Fruit fly (Drosophila melanogaster): ENCODE measurements around the gene CG14708.

The CG14708 gene

DNA sequence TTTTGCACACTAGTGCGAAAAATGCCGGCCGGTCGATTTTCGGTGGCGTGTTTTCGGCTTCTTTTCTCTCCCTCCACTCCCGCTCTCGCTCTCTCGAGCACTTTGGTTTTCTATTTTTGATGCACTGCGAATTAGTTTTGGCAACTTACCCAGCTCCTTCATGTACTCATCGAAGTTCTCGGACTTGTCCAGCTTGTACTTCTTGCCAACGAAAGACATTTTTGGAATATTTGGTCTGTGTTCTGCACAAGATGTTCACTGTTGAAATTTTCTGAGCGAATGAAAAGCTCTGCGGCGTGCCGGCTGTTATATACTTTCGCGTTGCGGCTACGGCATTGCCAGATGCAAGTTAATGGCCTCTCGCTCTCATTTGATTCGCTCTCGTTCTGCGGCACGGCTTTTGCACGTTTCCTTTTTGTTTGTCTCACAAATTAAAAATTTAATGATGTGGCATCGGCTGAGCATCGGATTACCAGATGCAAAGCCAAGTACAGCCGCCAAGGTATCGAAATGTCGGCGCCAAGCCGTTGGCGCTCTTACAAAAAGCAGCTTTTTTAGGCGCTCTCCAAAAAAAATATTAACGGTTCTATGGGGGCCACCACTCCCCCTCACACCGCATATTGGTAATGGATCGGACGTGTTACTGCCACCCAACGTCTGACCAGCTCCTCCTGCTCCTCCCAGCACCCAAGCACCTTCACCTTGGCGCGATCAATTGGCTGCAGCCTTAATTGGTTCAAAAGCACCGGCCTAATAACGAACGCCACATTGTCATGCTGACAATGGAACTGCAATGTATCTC is 13.0 kb downstream of the CG14708 start, which contains the start of the genes fabp and sea (continued):
- TF ChIP-seq CG15073 (GFP tag; optimal IDR thresholded peaks at IDR 0.05) (no peak), CG5245 (GFP tag; optimal IDR thresholded peaks at IDR 0.05) (no peak), sens-2 (GFP tag; IDR thresholded peaks at IDR 0.05) (0 out of 2 replicates have a peak, but pooled peaks have one; percentile 10), bsh (GFP tag; optimal IDR thresholded peaks at IDR 0.05) (peak in 1 of 2 experiments; percentile 14), sna (GFP tag; IDR thresholded peaks at IDR 0.05; ENCODE audit: partially characterized antibody) (0 out of 2 replicates have a peak, but pooled peaks have one; percentile 32), CG8290 (GFP tag; optimal IDR thresholded peaks at IDR 0.05) (no peak), CG8290 (tag; optimal IDR thresholded peaks at IDR 0.05) (peak in 1 of 2 experiments; percentile 46), Hmr (GFP tag; optimal IDR thresholded peaks at IDR 0.05) (peak; percentile 35), CG2678 (tag; optimal IDR thresholded peaks at IDR 0.05) (peak; percentile 14), nom (GFP tag; optimal IDR thresholded peaks at IDR 0.05) (peak; percentile 72), CG4854 (GFP tag; optimal IDR thresholded peaks at IDR 0.05) (no peak), D (optimal IDR thresholded peaks at IDR 0.05) (no peak), D (GFP tag; optimal IDR thresholded peaks at IDR 0.05) (no peak), CG32532 (GFP tag; IDR thresholded peaks at IDR 0.05) (peak; percentile 33; the same call in 1 of the 2 replicates), CG7928 (GFP tag; optimal IDR thresholded peaks at IDR 0.05) (no peak), corto (GFP tag; optimal IDR thresholded peaks at IDR 0.05) (peak; percentile 47), esg (GFP tag; conservative IDR thresholded peaks at IDR 0.05) (no peak), CG11696 (GFP tag; IDR thresholded peaks at IDR 0.05) (no peak), CG5953 (GFP tag; IDR thresholded peaks at IDR 0.05) (no peak), CG9215 (GFP tag; IDR thresholded peaks at IDR 0.05) (peak; percentile 94), grau (tag; optimal IDR thresholded peaks at IDR 0.05) (peak; percentile 17), E2f2 (GFP tag; IDR thresholded peaks at IDR 0.05) (peak; percentile 32; the same call in 1 of the 2 replicates), da (GFP tag; optimal IDR thresholded peaks at IDR 0.05) (no peak), CG18599 (GFP tag; optimal IDR thresholded peaks at IDR 0.05) (peak; percentile 30), CG6765 (GFP tag; optimal IDR thresholded peaks at IDR 0.05) (peak; percentile 45), ac (GFP tag; optimal IDR thresholded peaks at IDR 0.05) (no peak), Oli (tag; optimal IDR thresholded peaks at IDR 0.05) (no peak), Jarid2 (GFP tag; optimal IDR thresholded peaks at IDR 0.05) (peak; percentile 80), CG13296 (GFP tag; optimal IDR thresholded peaks at IDR 0.05) (peak; percentile 36), onecut (GFP tag; IDR thresholded peaks at IDR 0.05) (peak; percentile 21; the same call in 1 of the 2 replicates), Deaf1 (tag; optimal IDR thresholded peaks at IDR 0.05) (peak; percentile 48), CG34224 (GFP tag; IDR thresholded peaks at IDR 0.05; ENCODE audit: partially characterized antibody) (peak; percentile 22; the same call in 1 of the 3 replicates), NC2α (GFP tag; optimal IDR thresholded peaks at IDR 0.05) (peak; percentile 22), Eip74EF (GFP tag; optimal IDR thresholded peaks at IDR 0.05) (peak in 1 of 2 experiments; percentile 19), CG16863 (GFP tag; optimal IDR thresholded peaks at IDR 0.05) (no peak), PHDP (tag; optimal IDR thresholded peaks at IDR 0.05) (peak; percentile 8), Fer1 (GFP tag; optimal IDR thresholded peaks at IDR 0.05) (peak; percentile 23), Med (GFP tag) (peak; percentile 57), Ssrp (tag; optimal IDR thresholded peaks at IDR 0.05) (no peak), CG6791 (GFP tag; IDR thresholded peaks at IDR 0.05; ENCODE audit: partially characterized antibody) (0 out of 3 replicates have a peak, but pooled peaks have one; percentile 23), Doc3 (GFP tag; IDR thresholded peaks at IDR 0.05; ENCODE audit: partially characterized antibody) (no peak), chinmo (GFP tag; IDR thresholded peaks at IDR 0.05; ENCODE audit: partially characterized antibody) (peak; percentile 75; the same call in 2 of the 4 replicates), Dll (GFP tag; IDR thresholded peaks at IDR 0.05; ENCODE audit: partially characterized antibody) (0 out of 4 replicates have a peak, but pooled peaks have one; percentile 30), mirr (GFP tag; optimal IDR thresholded peaks at IDR 0.05) (peak; percentile 43), abd-A (tag; optimal IDR thresholded peaks at IDR 0.05) (peak; percentile 59), CG4730 (GFP tag; IDR thresholded peaks at IDR 0.05) (no peak), so (GFP tag; IDR thresholded peaks at IDR 0.05) (peak; percentile 48; the same call in 2 of the 3 replicates)
